Worm (Caenorhabditis elegans) whole organism, late embryonic: ENCODE results near the gene mgl-1.

Experiments used
- F13H6.1 ChIP-seq: sonication (generic microtip); optimal IDR thresholded peaks from 2 replicates; lab custom pipeline; 2016; ENCODE audit warnings: missing genetic modification characterization, missing compliant biosample characterization
- K09A11.1 ChIP-seq: sonication (generic microtip); optimal IDR thresholded peaks from 2 replicates; lab custom pipeline; 2017; ENCODE audit warnings: antibody characterized with exemption, mild to moderate bottlenecking, missing genetic modification characterization, missing compliant biosample characterization; ENCODE audit not compliant: insufficient read depth
- T23F11.4 ChIP-seq: fragments of 200-800 bp; sonication (Bioruptor generic); optimal IDR thresholded peaks from 2 replicates; lab custom pipeline; 2018; ENCODE audit warnings: mild to moderate bottlenecking, missing genetic modification characterization, missing compliant biosample characterization
- Y22D7AL.16 ChIP-seq: sonication (generic microtip); optimal IDR thresholded peaks from 2 replicates; lab custom pipeline; 2016; ENCODE audit warnings: missing genetic modification characterization, missing compliant biosample characterization
- ama-1 ChIP-seq: fragments of 150-350 bp; optimal IDR thresholded peaks from 2 replicates; lab custom pipeline; 2014
- ceh-14 ChIP-seq: sonication (generic microtip); optimal IDR thresholded peaks from 2 replicates; lab custom pipeline; 2016; ENCODE audit warnings: missing genotype, missing genetic modification characterization, missing compliant biosample characterization
- ceh-18 ChIP-seq: sonication (generic microtip); optimal IDR thresholded peaks from 2 replicates; lab custom pipeline; 2016; ENCODE audit warnings: missing genetic modification characterization, missing compliant biosample characterization
- ceh-19 ChIP-seq: fragments of 200-800 bp; sonication (Bioruptor generic); optimal IDR thresholded peaks from 2 replicates; lab custom pipeline; 2018; ENCODE audit warnings: mild to moderate bottlenecking, missing genetic modification characterization, missing compliant biosample characterization
- ceh-2 ChIP-seq: sonication (generic microtip); optimal IDR thresholded peaks from 2 replicates; lab custom pipeline; 2016; ENCODE audit warnings: missing genotype, missing genetic modification characterization, missing compliant biosample characterization
- ceh-22 ChIP-seq: sonication (generic microtip); optimal IDR thresholded peaks from 2 replicates; lab custom pipeline; 2017; ENCODE audit warnings: missing biosample characterization, missing genetic modification characterization
- ceh-24 ChIP-seq: sonication (generic microtip); optimal IDR thresholded peaks from 2 replicates; lab custom pipeline; 2016; ENCODE audit warnings: mild to moderate bottlenecking, missing genetic modification characterization, missing compliant biosample characterization
- ceh-30 ChIP-seq: fragments of 150-350 bp; optimal IDR thresholded peaks from 2 replicates; lab custom pipeline; 2014; ENCODE audit warnings: missing biosample characterization, missing genetic modification characterization
- ceh-31 ChIP-seq: sonication (generic microtip); optimal IDR thresholded peaks from 2 replicates; lab custom pipeline; 2016; ENCODE audit warnings: missing genetic modification characterization, missing compliant biosample characterization
- ceh-45 ChIP-seq: fragments of 200-800 bp; sonication (Bioruptor generic); IDR thresholded peaks from 2 replicates; pipeline ENCODE4 v1.3.6; 2022; ENCODE audit warnings: missing genetic modification reagents, missing genetic modification characterization, missing compliant biosample characterization
- ceh-48 ChIP-seq: sonication (generic microtip); optimal IDR thresholded peaks from 2 replicates; lab custom pipeline; 2016; ENCODE audit warnings: missing genetic modification characterization, inconsistent platforms, missing compliant biosample characterization
- ceh-6 ChIP-seq: fragments of 200-800 bp; sonication (Bioruptor generic); optimal IDR thresholded peaks from 2 replicates; lab custom pipeline; 2018; ENCODE audit warnings: mild to moderate bottlenecking, missing genetic modification characterization, missing compliant biosample characterization
- ceh-9 ChIP-seq: sonication (generic microtip); optimal IDR thresholded peaks from 2 replicates; lab custom pipeline; 2016; ENCODE audit warnings: mild to moderate bottlenecking, missing genetic modification characterization, inconsistent platforms, missing compliant biosample characterization
- che-1 ChIP-seq: sonication (generic microtip); optimal IDR thresholded peaks from 2 replicates; lab custom pipeline; 2016; ENCODE audit warnings: mild to moderate bottlenecking, missing genetic modification characterization, missing compliant biosample characterization
- dmd-4 ChIP-seq: sonication (generic microtip); optimal IDR thresholded peaks from 2 replicates; lab custom pipeline; 2016; ENCODE audit warnings: borderline replicate concordance, missing genetic modification characterization, missing compliant biosample characterization
- dve-1 ChIP-seq: sonication (generic microtip); optimal IDR thresholded peaks from 2 replicates; lab custom pipeline; 2017; ENCODE audit warnings: antibody characterized with exemption, mild to moderate bottlenecking, missing genetic modification characterization, missing compliant biosample characterization
- elt-2 ChIP-seq: sonication (generic microtip); optimal IDR thresholded peaks from 2 replicates; lab custom pipeline; 2016; ENCODE audit warnings: missing genetic modification reagents, missing genetic modification characterization, missing compliant biosample characterization
- ets-4 ChIP-seq: sonication (generic microtip); optimal IDR thresholded peaks from 2 replicates; lab custom pipeline; 2016; ENCODE audit warnings: missing genetic modification characterization, missing compliant biosample characterization
- eyg-1 ChIP-seq: sonication (generic microtip); optimal IDR thresholded peaks from 2 replicates; lab custom pipeline; 2016; ENCODE audit warnings: missing genotype, missing genetic modification characterization, missing compliant biosample characterization
- fax-1 ChIP-seq: sonication (generic microtip); optimal IDR thresholded peaks from 2 replicates; lab custom pipeline; 2016; ENCODE audit warnings: missing genotype, missing genetic modification characterization, missing compliant biosample characterization
- fkh-10 ChIP-seq: fragments of 150-350 bp; optimal IDR thresholded peaks from 2 replicates; lab custom pipeline; 2014; ENCODE audit warnings: missing biosample characterization, missing genetic modification reagents, missing genetic modification characterization
- fkh-6 ChIP-seq: sonication (generic microtip); optimal IDR thresholded peaks from 2 replicates; lab custom pipeline; 2016; ENCODE audit warnings: missing genetic modification characterization, missing compliant biosample characterization
- gmeb-2 ChIP-seq: sonication (generic microtip); optimal IDR thresholded peaks from 2 replicates; lab custom pipeline; 2016; ENCODE audit warnings: missing genetic modification characterization, inconsistent platforms, missing compliant biosample characterization
- hlh-13 ChIP-seq: fragments of 200-800 bp; sonication (Bioruptor generic); optimal IDR thresholded peaks from 2 replicates; lab custom pipeline; 2018; ENCODE audit warnings: mild to moderate bottlenecking, missing genetic modification characterization, missing compliant biosample characterization
- hlh-30 ChIP-seq: sonication (generic microtip); optimal IDR thresholded peaks from 2 replicates; lab custom pipeline; 2017; ENCODE audit warnings: antibody characterized with exemption, missing genetic modification characterization, missing compliant biosample characterization; ENCODE audit not compliant: insufficient read depth
- hlh-6 ChIP-seq: sonication (generic microtip); optimal IDR thresholded peaks from 2 replicates; lab custom pipeline; 2016; ENCODE audit warnings: missing genotype, missing genetic modification characterization, missing compliant biosample characterization
- hlh-8 ChIP-seq: sonication (generic microtip); optimal IDR thresholded peaks from 2 replicates; lab custom pipeline; 2016; ENCODE audit warnings: missing genotype, missing genetic modification characterization, missing compliant biosample characterization
- lin-11 ChIP-seq: fragments of 200-800 bp; sonication (Bioruptor generic); optimal IDR thresholded peaks from 2 replicates; lab custom pipeline; 2018; ENCODE audit warnings: mild to moderate bottlenecking, missing genetic modification characterization, missing compliant biosample characterization
- madf-2 ChIP-seq: sonication (generic microtip); optimal IDR thresholded peaks from 2 replicates; lab custom pipeline; 2017; ENCODE audit warnings: missing genetic modification characterization, missing compliant biosample characterization
- mec-3 ChIP-seq: sonication (generic microtip); optimal IDR thresholded peaks from 2 replicates; lab custom pipeline; 2016; ENCODE audit warnings: borderline replicate concordance, missing genetic modification characterization, missing compliant biosample characterization
- nhr-232 ChIP-seq: sonication (generic microtip); optimal IDR thresholded peaks from 2 replicates; lab custom pipeline; 2016; ENCODE audit warnings: missing genetic modification characterization, missing compliant biosample characterization
- odd-2 ChIP-seq: sonication (generic microtip); optimal IDR thresholded peaks from 2 replicates; lab custom pipeline; 2017; ENCODE audit warnings: antibody characterized with exemption, mild to moderate bottlenecking, missing genetic modification characterization, missing compliant biosample characterization
- pag-3 ChIP-seq: sonication (generic microtip); optimal IDR thresholded peaks from 2 replicates; lab custom pipeline; 2016; ENCODE audit warnings: missing compliant biosample characterization, missing genetic modification characterization, borderline replicate concordance
- pha-2 ChIP-seq: sonication (generic microtip); optimal IDR thresholded peaks from 2 replicates; lab custom pipeline; 2017; ENCODE audit warnings: mild to moderate bottlenecking, missing genetic modification characterization, missing compliant biosample characterization
- pha-4 ChIP-seq: fragments of 150-350 bp; optimal IDR thresholded peaks from 2 replicates; lab custom pipeline; 2018; ENCODE audit warnings: missing biosample characterization, missing genetic modification reagents, missing genetic modification characterization
- pqm-1 ChIP-seq: sonication (generic microtip); optimal IDR thresholded peaks from 2 replicates; lab custom pipeline; 2016; ENCODE audit warnings: missing genetic modification characterization, missing compliant biosample characterization
- pros-1 ChIP-seq: fragments of 150-350 bp; optimal IDR thresholded peaks from 2 replicates; lab custom pipeline; 2014; ENCODE audit warnings: missing biosample characterization, missing genetic modification reagents, missing genetic modification characterization
- ref-2 ChIP-seq: sonication (generic microtip); optimal IDR thresholded peaks from 2 replicates; lab custom pipeline; 2016; ENCODE audit warnings: missing genetic modification characterization, missing compliant biosample characterization
- rnt-1 ChIP-seq: sonication (generic microtip); optimal IDR thresholded peaks from 2 replicates; lab custom pipeline; 2016; ENCODE audit warnings: missing genetic modification characterization, missing compliant biosample characterization
- sdc-2 ChIP-seq: sonication (generic microtip); optimal IDR thresholded peaks from 2 replicates; lab custom pipeline; 2016; ENCODE audit warnings: missing genotype, missing genetic modification characterization, missing compliant biosample characterization
- sox-2 ChIP-seq: fragments of 200-800 bp; sonication (Bioruptor generic); IDR thresholded peaks from 2 replicates; pipeline ENCODE4 v1.3.6; 2022; ENCODE audit warnings: missing genetic modification reagents, missing genetic modification characterization, missing compliant biosample characterization
- sox-4 ChIP-seq: sonication (generic microtip); optimal IDR thresholded peaks from 2 replicates; lab custom pipeline; 2017; ENCODE audit warnings: mild to moderate bottlenecking, missing genetic modification characterization, inconsistent platforms, missing compliant biosample characterization
- syd-9 ChIP-seq: sonication (generic microtip); optimal IDR thresholded peaks from 2 replicates; lab custom pipeline; 2016; ENCODE audit warnings: mild to moderate bottlenecking, missing genetic modification characterization, moderate library complexity, missing compliant biosample characterization
- tbx-2 ChIP-seq: sonication (generic microtip); optimal IDR thresholded peaks from 2 replicates; lab custom pipeline; 2016; ENCODE audit warnings: missing genetic modification characterization, missing compliant biosample characterization
- tbx-7 ChIP-seq: sonication (generic microtip); optimal IDR thresholded peaks from 2 replicates; lab custom pipeline; 2016; ENCODE audit warnings: missing genotype, missing genetic modification characterization, missing compliant biosample characterization
- ttx-3 ChIP-seq: sonication (generic microtip); optimal IDR thresholded peaks from 2 replicates; lab custom pipeline; 2016; ENCODE audit warnings: missing genetic modification reagents, missing genetic modification characterization, missing compliant biosample characterization
- unc-42 ChIP-seq: sonication (generic microtip); optimal IDR thresholded peaks from 2 replicates; lab custom pipeline; 2016; ENCODE audit warnings: missing genotype, missing genetic modification characterization, missing compliant biosample characterization
- unc-55 ChIP-seq: sonication (generic microtip); optimal IDR thresholded peaks from 2 replicates; lab custom pipeline; 2017; ENCODE audit warnings: missing biosample characterization, missing genetic modification reagents, missing genetic modification characterization
- unc-86 ChIP-seq: sonication (generic microtip); optimal IDR thresholded peaks from 2 replicates; lab custom pipeline; 2016; ENCODE audit warnings: missing genetic modification characterization, missing compliant biosample characterization
- zip-5 ChIP-seq: sonication (generic microtip); optimal IDR thresholded peaks from 2 replicates; lab custom pipeline; 2016; ENCODE audit warnings: missing genetic modification characterization, missing compliant biosample characterization

The mgl-1 gene

ce11 chrX:9958561-9958960, 17.5 kb downstream of the mgl-1 start, which contains the start of gene ZC506.1:
ZC506.1 (plus strand) TSS chrX:9958960.
- no peak for TF ChIP-seq ceh-6
- no peak for TF ChIP-seq sox-2 (GFP tag; lab: Robert Waterston, UW)
- TF ChIP-seq madf-2 (tag; lab: Kevin White, UChicago): peak; percentile 69
- no peak for TF ChIP-seq tbx-7
- peak; percentile 63 for TF ChIP-seq syd-9 (tag; lab: Kevin White, UChicago)
- peak; percentile 92 for TF ChIP-seq ceh-48 (tag; lab: Kevin White, UChicago)
- no peak for TF ChIP-seq fkh-6 (tag; lab: Kevin White, UChicago)
- no peak for TF ChIP-seq sox-4
- no peak for TF ChIP-seq hlh-8 (tag; lab: Kevin White, UChicago)
- peak; percentile 96 for TF ChIP-seq ceh-31 (tag; lab: Kevin White, UChicago)
- TF ChIP-seq ceh-22 (tag; lab: Kevin White, UChicago): no peak
- TF ChIP-seq tbx-2 (tag; lab: Kevin White, UChicago): peak; percentile 84
- no peak for TF ChIP-seq lin-11
- TF ChIP-seq ceh-14: no peak
- TF ChIP-seq gmeb-2 (tag; lab: Kevin White, UChicago): no peak
- TF ChIP-seq ref-2 (tag; lab: Kevin White, UChicago): peak; percentile 86
- TF ChIP-seq pha-2 (tag; lab: Kevin White, UChicago): no peak
- peak; percentile 42 for TF ChIP-seq F13H6.1 (tag; lab: Kevin White, UChicago)
- TF ChIP-seq dve-1 (tag; lab: Kevin White, UChicago): peak; percentile 71
- no peak for TF ChIP-seq Y22D7AL.16 (tag; lab: Kevin White, UChicago)
- TF ChIP-seq K09A11.1 (tag; lab: Kevin White, UChicago): peak; percentile 15
- TF ChIP-seq ceh-9 (tag; lab: Kevin White, UChicago): no peak
- TF ChIP-seq ceh-30: peak; percentile 74
- TF ChIP-seq pag-3: peak; percentile 50
- peak; percentile 77 for TF ChIP-seq sdc-2 (tag; lab: Kevin White, UChicago)
- no peak for TF ChIP-seq nhr-232 (tag; lab: Kevin White, UChicago)
- TF ChIP-seq hlh-30 (tag; lab: Kevin White, UChicago): peak; percentile 52
- no peak for TF ChIP-seq eyg-1 (tag; lab: Kevin White, UChicago)
- peak; percentile 64 for TF ChIP-seq ets-4 (tag; lab: Kevin White, UChicago)
- TF ChIP-seq elt-2 (tag; lab: Kevin White, UChicago): peak; percentile 53
- peak; percentile 87 for TF ChIP-seq rnt-1
- no peak for TF ChIP-seq zip-5 (tag; lab: Kevin White, UChicago)
- peak; percentile 13 for TF ChIP-seq T23F11.4 (GFP tag; lab: Kevin White, UChicago)
- no peak for TF ChIP-seq che-1 (tag; lab: Kevin White, UChicago)
- no peak for TF ChIP-seq odd-2 (tag; lab: Kevin White, UChicago)
- peak; percentile 78 for TF ChIP-seq unc-55 (GFP tag; lab: Kevin White, UChicago)
- no peak for TF ChIP-seq fkh-10 (GFP tag; lab: Kevin White, UChicago)
- TF ChIP-seq dmd-4: peak; percentile 2
- no peak for TF ChIP-seq ama-1 (lab: Kevin White, UChicago)
- TF ChIP-seq pqm-1 (tag; lab: Kevin White, UChicago): no peak
- TF ChIP-seq mec-3 (tag; lab: Kevin White, UChicago): no peak
- TF ChIP-seq hlh-13: no peak
- no peak for TF ChIP-seq hlh-6 (tag; lab: Kevin White, UChicago)
- peak; percentile 89 for TF ChIP-seq pros-1 (tag; lab: Kevin White, UChicago)
- no peak for TF ChIP-seq ceh-45
- TF ChIP-seq ttx-3 (tag; lab: Kevin White, UChicago): peak; percentile 21
- peak; percentile 85 for TF ChIP-seq unc-42 (tag; lab: Kevin White, UChicago)
- no peak for TF ChIP-seq pha-4 (tag; lab: Kevin White, UChicago)
- TF ChIP-seq ceh-24 (tag; lab: Kevin White, UChicago): no peak
- TF ChIP-seq ceh-2 (tag; lab: Kevin White, UChicago): no peak
- TF ChIP-seq fax-1 (tag; lab: Kevin White, UChicago): no peak
- TF ChIP-seq unc-86 (tag; lab: Kevin White, UChicago): peak; percentile 62
- TF ChIP-seq ceh-19 (GFP tag; lab: Kevin White, UChicago): peak; percentile 64
- peak; percentile 95 for TF ChIP-seq ceh-18 (tag; lab: Kevin White, UChicago)
